Worm (Caenorhabditis elegans) whole organism, L1 larva: ENCODE measurements around the gene T06A1.1.

Experiments used
- C04F5.9 ChIP-seq: sonication (generic microtip); optimal IDR thresholded peaks from 2 replicates; lab custom pipeline; 2016; ENCODE audit warnings: missing genetic modification characterization, missing compliant biosample characterization
- F16B12.6 ChIP-seq: fragments of 150-350 bp; optimal IDR thresholded peaks from 2 replicates; lab custom pipeline; 2014; ENCODE audit warnings: missing biosample characterization, missing genetic modification characterization
- aha-1 ChIP-seq: fragments of 150-350 bp; optimal IDR thresholded peaks from 2 replicates; lab custom pipeline; 2014; ENCODE audit warnings: missing biosample characterization, missing genetic modification characterization
- ceh-63 ChIP-seq: fragments of 200-800 bp; sonication (Bioruptor generic); optimal IDR thresholded peaks from 2 replicates; lab custom pipeline; 2018; ENCODE audit warnings: mild to moderate bottlenecking, missing genetic modification characterization, missing compliant biosample characterization
- ceh-8 ChIP-seq: fragments of 200-800 bp; sonication (Bioruptor generic); optimal IDR thresholded peaks from 2 replicates; lab custom pipeline; 2018; ENCODE audit warnings: mild to moderate bottlenecking, missing genetic modification characterization, moderate library complexity, missing compliant biosample characterization
- efl-1 ChIP-seq, 4 experiments: fragments of 150-350 bp; optimal IDR thresholded peaks in 3 of 4; peaks in 1 of 4; 1 replicate in 1 of 4; 2 replicates in 3 of 4; lab custom pipeline; 2014; ENCODE audit warnings: missing biosample characterization in 2 of 4, missing genetic modification characterization in 2 of 4, missing genetic modification reagents in 2 of 4
- egl-13 ChIP-seq: sonication (generic microtip); optimal IDR thresholded peaks from 2 replicates; lab custom pipeline; 2016; ENCODE audit warnings: missing genotype, missing genetic modification reagents, missing genetic modification characterization, missing compliant biosample characterization
- elt-3 ChIP-seq, 6 experiments: fragments of 150-350 bp in 1 of 6; sonication (generic microtip); optimal IDR thresholded peaks; 2 replicates each; lab custom pipeline; 2017 to 2018; ENCODE audit warnings: missing biosample characterization in 6 of 6, missing genetic modification characterization in 6 of 6, inconsistent platforms in 1 of 6
- fkh-10 ChIP-seq: sonication (generic microtip); optimal IDR thresholded peaks from 2 replicates; lab custom pipeline; 2017; ENCODE audit warnings: missing biosample characterization, missing genetic modification reagents, missing genetic modification characterization
- fkh-4 ChIP-seq: sonication (generic microtip); optimal IDR thresholded peaks from 2 replicates; lab custom pipeline; 2016; ENCODE audit warnings: missing compliant biosample characterization, missing genetic modification characterization, borderline replicate concordance
- fkh-8 ChIP-seq: sonication (generic microtip); optimal IDR thresholded peaks from 2 replicates; lab custom pipeline; 2016; ENCODE audit warnings: mild to moderate bottlenecking, missing genetic modification characterization, missing compliant biosample characterization
- fos-1 ChIP-seq: fragments of 150-350 bp; optimal IDR thresholded peaks from 2 replicates; lab custom pipeline; 2014; ENCODE audit warnings: missing biosample characterization, missing genetic modification characterization
- grh-1 ChIP-seq: fragments of 200-800 bp; sonication (Bioruptor generic); IDR thresholded peaks from 2 replicates; pipeline ENCODE4 v1.3.6; 2022; ENCODE audit warnings: missing genetic modification reagents, missing genetic modification characterization, missing compliant biosample characterization
- isw-1 ChIP-seq: fragments of 200-800 bp; sonication (Bioruptor generic); IDR thresholded peaks from 2 replicates; pipeline ENCODE4 v1.3.6; 2022; ENCODE audit warnings: missing genetic modification characterization, missing compliant biosample characterization
- jun-1 ChIP-seq: fragments of 150-350 bp; optimal IDR thresholded peaks from 2 replicates; lab custom pipeline; 2014; ENCODE audit warnings: missing biosample characterization, missing genetic modification reagents, missing genetic modification characterization
- lin-15B ChIP-seq: fragments of 150-350 bp; sonication (generic microtip); optimal IDR thresholded peaks from 3 replicates; lab custom pipeline; 2014; ENCODE audit warnings: missing biosample characterization, missing genetic modification characterization
- lin-39 ChIP-seq: fragments of 150-350 bp; optimal IDR thresholded peaks from 2 replicates; lab custom pipeline; 2014; ENCODE audit warnings: missing biosample characterization, missing genetic modification reagents, missing genetic modification characterization
- lir-3 ChIP-seq: sonication (generic microtip); optimal IDR thresholded peaks from 2 replicates; lab custom pipeline; 2016; ENCODE audit warnings: mild to moderate bottlenecking, missing genetic modification characterization, moderate library complexity, missing compliant biosample characterization; ENCODE audit not compliant: poor library complexity
- mdl-1 ChIP-seq, 2 experiments: fragments of 150-350 bp; optimal IDR thresholded peaks; 2 replicates each; lab custom pipeline; 2014 to 2017; ENCODE audit warnings: missing biosample characterization in 2 of 2, missing genetic modification characterization in 2 of 2, inconsistent platforms in 1 of 2
- mef-2 ChIP-seq: fragments of 150-350 bp; optimal IDR thresholded peaks from 2 replicates; lab custom pipeline; 2014; ENCODE audit warnings: missing biosample characterization, missing genetic modification characterization
- nhr-12 ChIP-seq: sonication (generic microtip); optimal IDR thresholded peaks from 2 replicates; lab custom pipeline; 2017; ENCODE audit warnings: missing biosample characterization, missing genetic modification characterization
- nhr-20 ChIP-seq: sonication (generic microtip); optimal IDR thresholded peaks from 2 replicates; lab custom pipeline; 2016; ENCODE audit warnings: mild to moderate bottlenecking, missing genetic modification characterization, missing compliant biosample characterization
- nhr-237 ChIP-seq: fragments of 150-350 bp; optimal IDR thresholded peaks from 2 replicates; lab custom pipeline; 2014; ENCODE audit warnings: missing biosample characterization, missing genetic modification characterization
- nhr-47 ChIP-seq: sonication (generic microtip); optimal IDR thresholded peaks from 2 replicates; lab custom pipeline; 2016; ENCODE audit warnings: mild to moderate bottlenecking, missing genetic modification characterization, moderate library complexity, missing compliant biosample characterization
- nhr-76 ChIP-seq: sonication (generic microtip); optimal IDR thresholded peaks from 2 replicates; lab custom pipeline; 2017; ENCODE audit warnings: missing biosample characterization, missing genetic modification characterization
- nhr-85 ChIP-seq: sonication (generic microtip); peaks from one replicate; lab custom pipeline; 2016; ENCODE audit warnings: missing genetic modification characterization, inconsistent platforms, missing compliant biosample characterization
- pag-3 ChIP-seq: sonication (generic microtip); optimal IDR thresholded peaks from 2 replicates; lab custom pipeline; 2017; ENCODE audit warnings: missing genetic modification characterization, mild to moderate bottlenecking, missing compliant biosample characterization, antibody characterized with exemption, borderline replicate concordance; ENCODE audit not compliant: insufficient read depth
- snu-23 ChIP-seq: sonication (generic microtip); optimal IDR thresholded peaks from 2 replicates; lab custom pipeline; 2016; ENCODE audit warnings: missing genetic modification characterization, missing compliant biosample characterization
- sox-4 ChIP-seq: sonication (generic microtip); optimal IDR thresholded peaks from 2 replicates; lab custom pipeline; 2016; ENCODE audit warnings: missing genetic modification characterization, missing compliant biosample characterization
- sptf-1 ChIP-seq: fragments of 150-350 bp; optimal IDR thresholded peaks from 2 replicates; lab custom pipeline; 2014; ENCODE audit warnings: missing biosample characterization, missing genetic modification characterization
- sup-37 ChIP-seq: fragments of 200-800 bp; sonication (Bioruptor generic); optimal IDR thresholded peaks from 2 replicates; lab custom pipeline; 2018; ENCODE audit warnings: mild to moderate bottlenecking, missing genetic modification characterization, missing compliant biosample characterization
- tbx-2 ChIP-seq: sonication (generic microtip); optimal IDR thresholded peaks from 2 replicates; lab custom pipeline; 2016; ENCODE audit warnings: missing genetic modification characterization, missing compliant biosample characterization
- tlp-1 ChIP-seq: fragments of 150-350 bp; optimal IDR thresholded peaks from 2 replicates; lab custom pipeline; 2014; ENCODE audit warnings: missing biosample characterization, missing genetic modification characterization
- unc-130 ChIP-seq: fragments of 150-350 bp; optimal IDR thresholded peaks from 2 replicates; lab custom pipeline; 2017; ENCODE audit warnings: missing biosample characterization, missing genetic modification characterization, inconsistent platforms
- unc-62 ChIP-seq: fragments of 150-350 bp; optimal IDR thresholded peaks from 2 replicates; lab custom pipeline; 2014; ENCODE audit warnings: missing biosample characterization, missing genetic modification reagents, missing genetic modification characterization
- unc-86 ChIP-seq: sonication (generic microtip); optimal IDR thresholded peaks from 2 replicates; lab custom pipeline; 2016; ENCODE audit warnings: missing genetic modification characterization, missing compliant biosample characterization
- unc-98 ChIP-seq: fragments of 200-800 bp; sonication (Bioruptor generic); IDR thresholded peaks from 2 replicates; pipeline ENCODE4 v1.3.6; 2022; ENCODE audit warnings: missing genetic modification characterization, missing compliant biosample characterization
- xbp-1 ChIP-seq: sonication (generic microtip); optimal IDR thresholded peaks from 2 replicates; lab custom pipeline; 2016; ENCODE audit warnings: missing genetic modification characterization, missing compliant biosample characterization
- zag-1 ChIP-seq: fragments of 150-350 bp; optimal IDR thresholded peaks from 2 replicates; lab custom pipeline; 2014; ENCODE audit warnings: missing biosample characterization, missing genetic modification characterization

T06A1.1 gene

DNA sequence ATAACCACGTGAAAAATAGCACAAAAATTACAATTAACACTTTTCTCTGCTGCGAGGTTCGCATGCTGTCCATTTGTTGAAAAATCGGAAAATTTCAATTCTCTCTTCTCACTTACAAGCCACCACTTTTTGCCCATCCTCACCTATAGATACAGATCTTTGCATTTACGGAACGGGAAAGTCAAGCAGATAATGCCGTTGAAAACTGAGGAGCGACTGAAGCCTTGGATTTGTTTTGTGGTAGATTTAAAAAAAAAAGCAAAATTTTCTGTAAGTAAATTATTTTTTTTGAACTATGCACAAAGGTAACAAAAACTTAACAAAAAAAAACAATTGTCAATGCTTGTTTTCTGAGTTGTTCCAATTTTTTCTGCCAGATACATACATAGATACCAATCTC, at the start of gene T06A1.1:
Gene T06A1.1, minus strand, starts transcription at position 101 of the 400 bp plus-strand sequence.
- TF ChIP-seq nhr-20 (no peak), pag-3 (tag; lab: Kevin White, UChicago) (no peak), sup-37 (no peak), nhr-47 (tag; lab: Kevin White, UChicago) (no peak), mdl-1 (tag; optimal IDR thresholded peaks at IDR 0.05; lab: Kevin White, UChicago) (no peak), sox-4 (tag; lab: Kevin White, UChicago) (no peak), tlp-1 (tag; lab: Kevin White, UChicago) (no peak), xbp-1 (tag; lab: Kevin White, UChicago) (no peak), isw-1 (GFP tag; lab: Robert Waterston, UW) (no peak), elt-3 (tag; optimal IDR thresholded peaks at IDR 0.05; lab: Kevin White, UChicago) (no peak), tbx-2 (no peak), jun-1 (tag; lab: Kevin White, UChicago) (no peak), fkh-4 (no peak), C04F5.9 (tag; lab: Kevin White, UChicago) (no peak), nhr-85 (tag; lab: Kevin White, UChicago) (no peak), F16B12.6 (tag; lab: Kevin White, UChicago) (no peak), fkh-10 (GFP tag; lab: Kevin White, UChicago) (no peak)

DNA sequence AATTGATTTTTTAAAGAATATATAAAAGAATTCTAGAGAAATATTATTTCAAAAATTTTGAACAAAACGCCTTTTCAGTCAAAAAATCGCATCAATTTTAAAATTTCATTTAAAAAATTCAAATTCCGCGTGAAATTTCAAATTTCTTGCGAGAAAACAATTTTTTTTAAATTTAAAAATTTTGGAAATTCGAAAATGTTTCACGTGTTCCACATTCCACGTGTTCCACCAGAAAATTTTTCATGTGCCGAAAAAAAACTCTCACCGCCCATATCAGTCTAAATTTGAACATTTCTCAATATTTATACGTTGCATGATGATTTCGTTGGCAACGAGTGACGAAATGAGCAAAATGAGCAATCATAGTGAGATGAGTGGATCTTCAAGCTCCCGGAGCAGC, 49.7 kb upstream of the T06A1.1 start, which contains the start of gene fbxa-201:
Gene fbxa-201, plus strand, starts transcription at position 301 of the 400 bp plus-strand sequence.
- TF ChIP-seq grh-1 (no peak), unc-98 (GFP tag; lab: Robert Waterston, UW) (no peak), unc-86 (tag; lab: Kevin White, UChicago) (no peak), efl-1 (optimal IDR thresholded peaks at IDR 0.05; lab: Kevin White, UChicago) (no peak), efl-1 (GFP tag; optimal IDR thresholded peaks at IDR 0.05 in 1 of 2; lab: Kevin White, UChicago) (no peak), aha-1 (tag; lab: Kevin White, UChicago) (no peak), zag-1 (tag; lab: Kevin White, UChicago) (no peak), F16B12.6 (tag; lab: Kevin White, UChicago) (no peak), ceh-8 (GFP tag; lab: Kevin White, UChicago) (no peak), nhr-237 (tag; lab: Kevin White, UChicago) (no peak), nhr-47 (tag; lab: Kevin White, UChicago) (no peak), fos-1 (tag; lab: Kevin White, UChicago) (no peak), nhr-76 (tag; lab: Kevin White, UChicago) (no peak), nhr-20 (no peak), sup-37 (no peak), fkh-8 (no peak), ceh-63 (GFP tag; lab: Kevin White, UChicago) (no peak), fkh-4 (no peak), unc-62 (GFP tag; lab: Kevin White, UChicago) (no peak)

DNA sequence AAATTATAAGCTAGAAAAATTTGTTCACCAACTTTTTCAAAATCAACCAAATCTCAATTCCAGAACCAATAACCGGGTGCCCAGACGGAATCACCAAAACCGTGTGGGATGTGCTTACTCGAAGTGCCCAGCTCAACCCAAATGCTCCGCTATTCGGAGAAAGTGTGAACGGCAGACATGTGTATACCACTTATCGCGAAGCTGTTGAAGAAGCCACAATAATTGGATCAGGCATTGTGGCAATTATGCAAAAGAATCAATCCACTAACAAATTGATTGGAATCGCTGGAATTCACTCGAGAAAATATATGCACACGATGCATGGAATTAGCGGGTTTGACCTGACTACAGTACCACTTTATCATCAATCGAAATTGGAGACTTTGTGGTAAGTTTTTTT, 44.3 kb upstream of the T06A1.1 start:
- TF ChIP-seq nhr-12 (tag; lab: Kevin White, UChicago) (no peak), egl-13 (tag; lab: Kevin White, UChicago) (no peak), lir-3 (tag; lab: Kevin White, UChicago) (no peak), lin-15B (no peak), unc-130 (tag; lab: Kevin White, UChicago) (no peak), zag-1 (tag; lab: Kevin White, UChicago) (no peak), sptf-1 (no peak)

DNA sequence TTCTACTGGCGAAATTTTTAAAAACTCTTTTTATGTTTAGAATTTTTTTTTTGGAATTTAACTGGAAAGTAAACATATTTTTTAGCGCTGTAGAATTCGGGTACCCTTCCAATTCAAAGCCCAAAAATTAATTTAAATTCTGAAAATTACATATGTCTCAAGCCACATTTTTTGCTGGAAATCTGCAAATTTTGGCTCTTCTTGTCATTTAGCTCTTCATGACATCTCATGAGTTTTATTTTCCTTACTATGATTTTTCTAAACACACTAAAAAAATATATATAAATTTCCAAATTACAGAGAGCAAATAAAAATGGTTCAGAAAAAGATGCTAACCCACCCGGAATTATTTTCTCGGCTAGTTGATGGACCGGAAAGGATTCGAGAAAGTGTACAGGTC, 43.8 kb upstream of the T06A1.1 start, which contains the start of gene acs-3:
Gene acs-3, plus strand, starts transcription at position 301 of the 400 bp plus-strand sequence.
- TF ChIP-seq nhr-237 (tag; lab: Kevin White, UChicago) = no peak
- TF ChIP-seq lin-39 = no peak
- no peak for TF ChIP-seq snu-23 (GFP tag; lab: Kevin White, UChicago)
- no peak for TF ChIP-seq grh-1
- TF ChIP-seq nhr-12 (tag; lab: Kevin White, UChicago) = no peak
- no peak for TF ChIP-seq mef-2
- no peak for TF ChIP-seq aha-1 (tag; lab: Kevin White, UChicago)
- TF ChIP-seq lin-15B = no peak
